Worm (Caenorhabditis elegans) whole organism, young adult: ENCODE results near the gene rilp-1.

Experiments
- ama-1 ChIP-seq, 3 experiments: fragments of 150-350 bp in 1 of 3; sonication (generic microtip) in 2 of 3; optimal IDR thresholded peaks; 2 replicates each; lab custom pipeline; 2014 to 2018; ENCODE audit warnings: missing biosample characterization in 2 of 3, missing genetic modification characterization in 2 of 3, missing genetic modification reagents in 2 of 3
- attf-6 ChIP-seq: fragments of 200-800 bp; sonication (Bioruptor generic); IDR thresholded peaks from 2 replicates; pipeline ENCODE4 v1.3.6; 2022; ENCODE audit warnings: missing genetic modification reagents, missing genetic modification characterization, missing compliant biosample characterization
- cebp-2 ChIP-seq: fragments of 200-800 bp; sonication (Bioruptor generic); IDR thresholded peaks from 2 replicates; pipeline ENCODE4 v1.3.6; 2022; ENCODE audit warnings: missing genetic modification characterization, missing compliant biosample characterization
- him-1 ChIP-seq: sonication (generic microtip); optimal IDR thresholded peaks from 2 replicates; lab custom pipeline; 2016; ENCODE audit warnings: missing genotype, missing genetic modification reagents, missing genetic modification characterization, missing compliant biosample characterization
- mxl-1 ChIP-seq: sonication (generic microtip); optimal IDR thresholded peaks from 2 replicates; lab custom pipeline; 2016; ENCODE audit warnings: missing genetic modification characterization, missing compliant biosample characterization
- pbrm-1 ChIP-seq: fragments of 200-800 bp; sonication (Bioruptor generic); IDR thresholded peaks from 2 replicates; pipeline ENCODE4 v1.3.6; 2022; ENCODE audit warnings: missing genetic modification reagents, missing genetic modification characterization, missing compliant biosample characterization
- ztf-26 ChIP-seq: sonication (generic microtip); optimal IDR thresholded peaks from 2 replicates; lab custom pipeline; 2017; ENCODE audit warnings: missing genetic modification characterization, missing compliant biosample characterization

- TF ChIP-seq pbrm-1 (no peak), ztf-26 (tag; lab: Kevin White, UChicago) (no peak), ama-1 (optimal IDR thresholded peaks at IDR 0.05; lab: Kevin White, UChicago) (no peak), ama-1 (GFP tag; optimal IDR thresholded peaks at IDR 0.05; lab: Kevin White, UChicago) (no peak), him-1 (tag; lab: Kevin White, UChicago) (no peak), cebp-2 (GFP tag; lab: Robert Waterston, UW) (no peak), attf-6 (GFP tag; lab: Robert Waterston, UW) (no peak), mxl-1 (tag; lab: Kevin White, UChicago) (no peak)
These were observed 30.3 kb upstream of the rilp-1 start for ce11 chrIII:3605681-3606080.
